Worm (Caenorhabditis elegans): Measurements from ENCODE around the gene M163.10.

ce11 chrX:14484827-14485226 lies 14.0 kb downstream of the M163.10 start, which contains the start of gene M163.8:
- TF ChIP-seq ceh-34 (tag; optimal IDR thresholded peaks at IDR 0.05) (no peak), ceh-31 (tag; optimal IDR thresholded peaks at IDR 0.05) (no peak), F13H6.1 (tag; optimal IDR thresholded peaks at IDR 0.05) (no peak), pag-3 (tag; optimal IDR thresholded peaks at IDR 0.05; ENCODE audit: borderline replicate concordance) (no peak), fkh-6 (tag; optimal IDR thresholded peaks at IDR 0.05) (no peak), che-1 (tag; optimal IDR thresholded peaks at IDR 0.05) (no peak), nfya-1 (tag; optimal IDR thresholded peaks at IDR 0.05) (no peak), lim-6 (tag; optimal IDR thresholded peaks at IDR 0.05) (no peak), fkh-10 (GFP tag; optimal IDR thresholded peaks at IDR 0.05) (no peak), ceh-30 (tag; optimal IDR thresholded peaks at IDR 0.05) (no peak), ceh-9 (tag; optimal IDR thresholded peaks at IDR 0.05) (no peak), ets-4 (tag; optimal IDR thresholded peaks at IDR 0.05) (no peak), syd-9 (tag; optimal IDR thresholded peaks at IDR 0.05) (no peak), ama-1 (optimal IDR thresholded peaks at IDR 0.05) (no peak)
